Fruit fly (Drosophila melanogaster): ENCODE measurements around the gene CG42709.

CG42709 gene

dm6 chr3L:12832355-12832881 is 42.4 kb downstream of the CG42709 start (continued):
- TF ChIP-seq CG8765 (GFP tag; IDR thresholded peaks at IDR 0.05), result no peak
- peak; percentile 7 for TF ChIP-seq gro (GFP tag; optimal IDR thresholded peaks at IDR 0.05)
- no peak for TF ChIP-seq CG7556 (GFP tag; optimal IDR thresholded peaks at IDR 0.05)
- no peak for TF ChIP-seq CG17612 (GFP tag; IDR thresholded peaks at IDR 0.05)
- no peak for TF ChIP-seq Six4 (GFP tag; optimal IDR thresholded peaks at IDR 0.05)
- TF ChIP-seq CG10431 (GFP tag; optimal IDR thresholded peaks at IDR 0.05), result peak; percentile 56
- TF ChIP-seq CG11398 (GFP tag; optimal IDR thresholded peaks at IDR 0.05), result no peak
- TF ChIP-seq CkIIα-i1 (GFP tag; IDR thresholded peaks at IDR 0.05), result no peak
- TF ChIP-seq vnd (GFP tag; IDR thresholded peaks at IDR 0.05; ENCODE audit: partially characterized antibody), result no peak
- TF ChIP-seq CG1647 (GFP tag; optimal IDR thresholded peaks at IDR 0.05), result no peak
- TF ChIP-seq Hmr (GFP tag; optimal IDR thresholded peaks at IDR 0.05), result no peak
- TF ChIP-seq repo (GFP tag; optimal IDR thresholded peaks at IDR 0.05), result no peak
- TF ChIP-seq CG5180 (GFP tag; optimal IDR thresholded peaks at IDR 0.05), result peak; percentile 89
- peak; percentile 10 for TF ChIP-seq CG10147 (GFP tag; optimal IDR thresholded peaks at IDR 0.05)
- peak; percentile 1 for TF ChIP-seq CG7745 (tag; optimal IDR thresholded peaks at IDR 0.05)
- peak; percentile 75 for TF ChIP-seq CG3163 (GFP tag; optimal IDR thresholded peaks at IDR 0.05)
- no peak for TF ChIP-seq slou (GFP tag; optimal IDR thresholded peaks at IDR 0.05)
- TF ChIP-seq bsh (GFP tag; optimal IDR thresholded peaks at IDR 0.05), result peak in 1 of 2 experiments; percentile 29
- peak; percentile 58 for TF ChIP-seq bbx (GFP tag; IDR thresholded peaks at IDR 0.05; ENCODE audit: partially characterized antibody)
- TF ChIP-seq CG15073 (GFP tag; optimal IDR thresholded peaks at IDR 0.05), result no peak
- no peak for TF ChIP-seq Mad (GFP tag; optimal IDR thresholded peaks at IDR 0.05)
- TF ChIP-seq row (GFP tag; IDR thresholded peaks at IDR 0.05), result peak; percentile 28; the same call in 1 of the 3 replicates
- no peak for TF ChIP-seq D (optimal IDR thresholded peaks at IDR 0.05)
- TF ChIP-seq D (GFP tag; optimal IDR thresholded peaks at IDR 0.05), result no peak
- no peak for TF ChIP-seq CG10267 (tag; optimal IDR thresholded peaks at IDR 0.05)
- TF ChIP-seq Sox102F (GFP tag; optimal IDR thresholded peaks at IDR 0.05), result no peak
- no peak for TF ChIP-seq Hsf (GFP tag; optimal IDR thresholded peaks at IDR 0.05)
- TF ChIP-seq Kr (GFP tag; optimal IDR thresholded peaks at IDR 0.05), result no peak
- TF ChIP-seq CTCF (GFP tag; optimal IDR thresholded peaks at IDR 0.05), result no peak
- TF ChIP-seq CG32767 (GFP tag; IDR thresholded peaks at IDR 0.05), result 0 out of 2 replicates have a peak, but pooled peaks have one; percentile 16
- peak; percentile 75 for TF ChIP-seq kni (GFP tag; optimal IDR thresholded peaks at IDR 0.05)
- TF ChIP-seq lab (GFP tag; optimal IDR thresholded peaks at IDR 0.05), result peak; percentile 55
- TF ChIP-seq CG16815 (GFP tag; optimal IDR thresholded peaks at IDR 0.05), result no peak
- TF ChIP-seq nerfin-1 (tag; optimal IDR thresholded peaks at IDR 0.05), result no peak
- no peak for TF ChIP-seq CG4707 (GFP tag; optimal IDR thresholded peaks at IDR 0.05)
- TF ChIP-seq grau (tag; optimal IDR thresholded peaks at IDR 0.05), result no peak
- no peak; the same call in 1 of the 2 replicates for TF ChIP-seq crol (GFP tag; IDR thresholded peaks at IDR 0.05)
- peak in 1 of 3 experiments; percentile 23 for TF ChIP-seq Stat92E (GFP tag; optimal IDR thresholded peaks at IDR 0.05)
- no peak for TF ChIP-seq CG15601 (tag; optimal IDR thresholded peaks at IDR 0.05)
- no peak for TF ChIP-seq NFAT (GFP tag; IDR thresholded peaks at IDR 0.05)
- no peak for TF ChIP-seq disco-r (GFP tag; optimal IDR thresholded peaks at IDR 0.05)
- no peak for TF ChIP-seq lola (GFP tag; optimal IDR thresholded peaks at IDR 0.05)
- TF ChIP-seq ash1 (GFP tag; optimal IDR thresholded peaks at IDR 0.05), result no peak
- TF ChIP-seq gfzf (GFP tag; optimal IDR thresholded peaks at IDR 0.05), result no peak
- TF ChIP-seq sob (GFP tag; IDR thresholded peaks at IDR 0.05), result no peak
- TF ChIP-seq so (GFP tag; IDR thresholded peaks at IDR 0.05), result peak; percentile 46; the same call in 1 of the 3 replicates
- no peak for TF ChIP-seq Hmx (GFP tag; optimal IDR thresholded peaks at IDR 0.05)
- TF ChIP-seq Sin3A (optimal IDR thresholded peaks at IDR 0.05), result no peak
- no peak for TF ChIP-seq CG2116 (GFP tag; optimal IDR thresholded peaks at IDR 0.05)
- TF ChIP-seq CG6765 (GFP tag; optimal IDR thresholded peaks at IDR 0.05), result no peak
- peak; percentile 31 for TF ChIP-seq nau (GFP tag; optimal IDR thresholded peaks at IDR 0.05)
